Fruit fly (Drosophila melanogaster) whole organism, adult: ENCODE data around the gene CG13300.

ENCODE experiments used
- CG14711 ChIP-seq: fragments of 200-800 bp; sonication (Bioruptor generic); optimal IDR thresholded peaks from 2 replicates; lab custom pipeline; 2018; ENCODE audit warnings: missing biosample characterization, mild to moderate bottlenecking, missing genetic modification characterization, moderate library complexity
- CG7045 ChIP-seq: fragments of 200-800 bp; sonication (Bioruptor generic); optimal IDR thresholded peaks from 2 replicates; lab custom pipeline; 2017; ENCODE audit warnings: missing biosample characterization, mild to moderate bottlenecking, missing genetic modification characterization
- CG7101 ChIP-seq: fragments of 200-800 bp; sonication (Bioruptor generic); optimal IDR thresholded peaks from 2 replicates; lab custom pipeline; 2018; ENCODE audit warnings: missing biosample characterization, mild to moderate bottlenecking, missing genetic modification characterization, moderate library complexity
- bab1 ChIP-seq: fragments of 200-800 bp; sonication (Bioruptor generic); optimal IDR thresholded peaks from 3 replicates; lab custom pipeline; 2019; ENCODE audit warnings: missing biosample characterization, mild to moderate bottlenecking, missing genetic modification characterization, moderate library complexity
- cic ChIP-seq: fragments of 200-800 bp; sonication (Bioruptor generic); optimal IDR thresholded peaks from 2 replicates; lab custom pipeline; 2017; ENCODE audit warnings: missing biosample characterization, mild to moderate bottlenecking, missing genetic modification characterization, moderate library complexity
- toe ChIP-seq: fragments of 200-800 bp; sonication (Bioruptor generic); optimal IDR thresholded peaks from 2 replicates; lab custom pipeline; 2016; ENCODE audit warnings: missing biosample characterization, missing genetic modification characterization

dm6 chr3L:6312029-6312623, 40.1 kb downstream of the CG13300 start:
- TF ChIP-seq CG14711 (tag; lab: Kevin White, UChicago) (no peak), CG7045 (GFP tag; lab: Kevin White, UChicago) (no peak), cic (GFP tag; lab: Kevin White, UChicago) (no peak), CG7101 (tag; lab: Kevin White, UChicago) (no peak), toe (no peak), bab1 (no peak)
